Worm (Caenorhabditis elegans): ENCODE measurements around the gene shc-2.

The shc-2 gene

ce11 chrII:4948118-4948517, 20.8 kb upstream of the shc-2 start:
- TF ChIP-seq ekl-4 (GFP tag; IDR thresholded peaks at IDR 0.05): 0 out of 2 replicates have a peak, but pooled peaks have one; percentile 17
- peak; percentile 43 for TF ChIP-seq madf-6 (GFP tag; IDR thresholded peaks at IDR 0.05)
- no peak for TF ChIP-seq lin-26 (GFP tag; IDR thresholded peaks at IDR 0.05)
- TF ChIP-seq C17E4.6 (GFP tag; IDR thresholded peaks at IDR 0.05): peak; percentile 52; the same call in 1 of the 2 replicates
- no peak for TF ChIP-seq zim-3 (tag; optimal IDR thresholded peaks at IDR 0.05)
- TF ChIP-seq ets-4 (GFP tag; optimal IDR thresholded peaks at IDR 0.05): no peak
- 0 out of 2 replicates have a peak, but pooled peaks have one; percentile 47 for TF ChIP-seq Y53G8AR.9 (GFP tag; conservative IDR thresholded peaks at IDR 0.05)
- no peak for TF ChIP-seq nfya-1 (tag; optimal IDR thresholded peaks at IDR 0.05; ENCODE audit: borderline replicate concordance, insufficient read depth)
- TF ChIP-seq Y79H2A.3 (GFP tag; conservative IDR thresholded peaks at IDR 0.05): no peak
- TF ChIP-seq madf-3 (GFP tag; IDR thresholded peaks at IDR 0.05): no peak
- no peak for TF ChIP-seq snpc-4 (GFP tag; optimal IDR thresholded peaks at IDR 0.05)
- no peak for TF ChIP-seq snpc-4 (tag; optimal IDR thresholded peaks at IDR 0.05)
- TF ChIP-seq nfyb-1 (GFP tag; IDR thresholded peaks at IDR 0.05): 0 out of 2 replicates have a peak, but pooled peaks have one; percentile 10
- TF ChIP-seq bed-1 (GFP tag; IDR thresholded peaks at IDR 0.05): no peak
- TF ChIP-seq B0336.3 (GFP tag; IDR thresholded peaks at IDR 0.05): peak; percentile 62; the same call in 1 of the 2 replicates
- no peak for TF ChIP-seq cebp-2 (GFP tag; IDR thresholded peaks at IDR 0.05)
- TF ChIP-seq F39B2.1 (GFP tag; IDR thresholded peaks at IDR 0.05): no peak
- peak; percentile 13 for TF ChIP-seq hrde-1 (tag; optimal IDR thresholded peaks at IDR 0.05; ENCODE audit: borderline replicate concordance)
- TF ChIP-seq ZK185.1 (tag; optimal IDR thresholded peaks at IDR 0.05; ENCODE audit: poor library complexity, severe bottlenecking): no peak
- no peak for TF ChIP-seq tbp1 (GFP tag; optimal IDR thresholded peaks at IDR 0.05)
- TF ChIP-seq F33H1.4 (GFP tag; IDR thresholded peaks at IDR 0.05): no peak
- TF ChIP-seq repo-1 (tag; optimal IDR thresholded peaks at IDR 0.05): peak; percentile 63
- TF ChIP-seq zfh-2 (GFP tag; conservative IDR thresholded peaks at IDR 0.05): no peak
- TF ChIP-seq C06A6.2 (GFP tag; conservative IDR thresholded peaks at IDR 0.05): no peak
- no peak for TF ChIP-seq efl-1 (GFP tag; optimal IDR thresholded peaks at IDR 0.05)
- TF ChIP-seq lin-40 (tag; optimal IDR thresholded peaks at IDR 0.05): no peak
- peak; percentile 4; the same call in 1 of the 2 replicates for TF ChIP-seq hmg-1.2 (GFP tag; IDR thresholded peaks at IDR 0.05)
- TF ChIP-seq lag-1 (GFP tag; IDR thresholded peaks at IDR 0.05): no peak
- TF ChIP-seq Y95B8A.8 (GFP tag; IDR thresholded peaks at IDR 0.05): no peak
- peak; percentile 46 for TF ChIP-seq snpc-3.4 (tag; optimal IDR thresholded peaks at IDR 0.05)
- no peak for TF ChIP-seq akir-1 (GFP tag; optimal IDR thresholded peaks at IDR 0.05)
- no peak for TF ChIP-seq mcd-1 (GFP tag; IDR thresholded peaks at IDR 0.05)
- no peak for TF ChIP-seq rec-8 (tag; optimal IDR thresholded peaks at IDR 0.05)
- no peak for TF ChIP-seq ccch-3 (GFP tag; optimal IDR thresholded peaks at IDR 0.05)
- TF ChIP-seq egl-18 (GFP tag; IDR thresholded peaks at IDR 0.05): 0 out of 2 replicates have a peak, but pooled peaks have one; percentile 54

DNA sequence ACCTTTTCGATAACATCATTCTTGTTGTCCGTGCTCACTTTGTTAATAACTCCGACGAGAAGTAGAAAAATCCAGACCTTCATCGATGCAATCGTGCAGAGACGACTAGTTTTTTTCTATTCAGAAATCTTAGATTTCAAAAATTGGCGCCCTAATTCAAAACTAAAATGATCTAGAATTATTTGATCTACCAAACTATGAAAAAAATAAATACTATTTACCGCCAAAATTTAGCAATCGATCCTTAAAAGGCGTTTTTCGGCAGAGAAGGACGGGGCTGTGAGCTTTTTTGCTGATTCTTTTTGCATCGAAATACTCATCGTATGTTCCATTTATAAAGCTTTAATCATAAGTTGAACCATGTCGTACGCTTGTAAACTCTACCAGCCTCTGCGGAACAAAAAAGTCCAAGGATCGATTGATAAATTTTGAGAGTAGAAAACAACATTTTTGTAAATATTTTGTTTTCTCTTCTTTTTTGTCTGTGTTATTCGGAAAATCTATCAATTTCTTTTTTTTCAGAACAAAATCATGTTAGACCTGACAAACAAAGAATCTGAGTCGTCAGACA, 19.5 kb upstream of the shc-2 start, which contains the start of the genes try-1 and zyg-12:
Gene try-1, minus strand, starts transcription at position 148 of the 571 bp plus-strand sequence.
Gene zyg-12, plus strand, starts transcription at position 521 of the 571 bp plus-strand sequence.
- TF ChIP-seq mcd-1 (GFP tag; IDR thresholded peaks at IDR 0.05) (no peak), mes-4 (tag; optimal IDR thresholded peaks at IDR 0.05) (no peak), ama-1 (optimal IDR thresholded peaks at IDR 0.05) (no peak), ama-1 (GFP tag; optimal IDR thresholded peaks at IDR 0.05) (no peak), efl-1 (GFP tag; optimal IDR thresholded peaks at IDR 0.05) (peak; percentile 64), ceh-91 (GFP tag; IDR thresholded peaks at IDR 0.05) (peak; percentile 17; the same call in 1 of the 2 replicates), ets-4 (GFP tag; optimal IDR thresholded peaks at IDR 0.05) (no peak), die-1 (tag; optimal IDR thresholded peaks at IDR 0.05) (no peak), nhr-120 (GFP tag; IDR thresholded peaks at IDR 0.05) (no peak), ceh-58 (GFP tag; IDR thresholded peaks at IDR 0.05) (no peak), lin-40 (tag; optimal IDR thresholded peaks at IDR 0.05) (no peak), lag-1 (GFP tag; IDR thresholded peaks at IDR 0.05) (no peak), nhr-80 (tag; optimal IDR thresholded peaks at IDR 0.05) (no peak), sdz-38 (tag; optimal IDR thresholded peaks at IDR 0.05) (no peak), Y95B8A.8 (GFP tag; IDR thresholded peaks at IDR 0.05) (no peak), madf-6 (GFP tag; IDR thresholded peaks at IDR 0.05) (peak; percentile 78), snpc-3.4 (tag; optimal IDR thresholded peaks at IDR 0.05) (peak; percentile 43), B0019.2 (GFP tag; conservative IDR thresholded peaks at IDR 0.05) (no peak), Y56A3A.18 (GFP tag; IDR thresholded peaks at IDR 0.05) (no peak), snpc-1.1 (tag; optimal IDR thresholded peaks at IDR 0.05; ENCODE audit: insufficient read depth) (no peak), ceh-27 (GFP tag; optimal IDR thresholded peaks at IDR 0.05) (no peak)
